Fruit fly (Drosophila melanogaster): ENCODE measurements around the gene CG34450.

CG34450 gene

dm6 chrX:9281998-9282644 is 48.2 kb downstream of the CG34450 start:
- TF ChIP-seq dmrt93B (GFP tag; optimal IDR thresholded peaks at IDR 0.05) (no peak), Rel (GFP tag; optimal IDR thresholded peaks at IDR 0.05) (no peak), Rel (tag; optimal IDR thresholded peaks at IDR 0.05) (no peak), Hr78 (GFP tag; optimal IDR thresholded peaks at IDR 0.05) (no peak), dsf (GFP tag; optimal IDR thresholded peaks at IDR 0.05; ENCODE audit: borderline replicate concordance) (no peak), sage (GFP tag; optimal IDR thresholded peaks at IDR 0.05) (no peak), brk (GFP tag; optimal IDR thresholded peaks at IDR 0.05) (no peak), CrebA (GFP tag; optimal IDR thresholded peaks at IDR 0.05; ENCODE audit: borderline replicate concordance) (no peak), Jra (GFP tag; optimal IDR thresholded peaks at IDR 0.05) (no peak), tai (GFP tag; optimal IDR thresholded peaks at IDR 0.05) (no peak), Hr83 (GFP tag; optimal IDR thresholded peaks at IDR 0.05; ENCODE audit: poor library complexity, severe bottlenecking) (no peak), Hnf4 (GFP tag; optimal IDR thresholded peaks at IDR 0.05) (no peak), CG9705 (GFP tag; optimal IDR thresholded peaks at IDR 0.05) (no peak), sv (GFP tag; optimal IDR thresholded peaks at IDR 0.05) (no peak), pan (optimal IDR thresholded peaks at IDR 0.05) (no peak), N (GFP tag; optimal IDR thresholded peaks at IDR 0.05) (no peak), jim (GFP tag; optimal IDR thresholded peaks at IDR 0.05) (no peak), CG32264 (GFP tag; optimal IDR thresholded peaks at IDR 0.05) (no peak), foxo (GFP tag; optimal IDR thresholded peaks at IDR 0.05) (no peak), Sp1 (GFP tag; optimal IDR thresholded peaks at IDR 0.05) (no peak), br (GFP tag; optimal IDR thresholded peaks at IDR 0.05) (no peak)
